Fruit fly (Drosophila melanogaster) whole organism, pupa: ENCODE results near the gene CG5388.

Source experiments
- CG12605 ChIP-seq: fragments of 200-800 bp; sonication (Bioruptor generic); IDR thresholded peaks from 2 replicates; pipeline ENCODE4 v1.3.6; 2022; ENCODE audit warnings: missing biosample characterization, missing genetic modification characterization
- CG13204 ChIP-seq: fragments of 200-800 bp; sonication (Bioruptor generic); optimal IDR thresholded peaks from 2 replicates; lab custom pipeline; 2018; ENCODE audit warnings: missing biosample characterization, mild to moderate bottlenecking, missing genetic modification characterization, moderate library complexity
- CG15710 ChIP-seq: fragments of 200-800 bp; sonication (Bioruptor generic); optimal IDR thresholded peaks from 2 replicates; lab custom pipeline; 2018; ENCODE audit warnings: missing biosample characterization, mild to moderate bottlenecking, missing genetic modification characterization, moderate library complexity
- CG17806 ChIP-seq: fragments of 200-800 bp; sonication (Bioruptor generic); optimal IDR thresholded peaks from 2 replicates; lab custom pipeline; 2018; ENCODE audit warnings: missing biosample characterization, mild to moderate bottlenecking, missing genetic modification characterization, moderate library complexity
- CG34367 ChIP-seq: fragments of 200-800 bp; sonication (Bioruptor generic); optimal IDR thresholded peaks from 2 replicates; lab custom pipeline; 2018; ENCODE audit warnings: missing biosample characterization, mild to moderate bottlenecking, missing genetic modification characterization
- CG4496 ChIP-seq: fragments of 200-800 bp; sonication (Bioruptor generic); IDR thresholded peaks from 3 replicates; pipeline ENCODE4 v1.3.6; 2022; ENCODE audit warnings: missing biosample characterization, missing genetic modification characterization
- CG8301 ChIP-seq: fragments of 200-800 bp; sonication (Bioruptor generic); optimal IDR thresholded peaks from 2 replicates; lab custom pipeline; 2018; ENCODE audit warnings: missing biosample characterization, mild to moderate bottlenecking, missing genetic modification characterization
- CG9948 ChIP-seq: fragments of 200-800 bp; sonication (Bioruptor generic); optimal IDR thresholded peaks from 2 replicates; lab custom pipeline; 2018; ENCODE audit warnings: missing biosample characterization, mild to moderate bottlenecking, missing genetic modification characterization, moderate library complexity
- D1 ChIP-seq: fragments of 200-800 bp; sonication (Bioruptor generic); optimal IDR thresholded peaks from 2 replicates; lab custom pipeline; 2018; ENCODE audit warnings: missing biosample characterization, mild to moderate bottlenecking, missing genetic modification characterization, moderate library complexity
- EcR ChIP-seq: fragments of 200-800 bp; sonication (Bioruptor generic); optimal IDR thresholded peaks from 3 replicates; lab custom pipeline; 2019; ENCODE audit warnings: missing biosample characterization, missing genetic modification characterization, mild to moderate bottlenecking, moderate library complexity, missing genetic modification reagents
- Pif1A ChIP-seq: fragments of 200-800 bp; sonication (Bioruptor generic); optimal IDR thresholded peaks from 3 replicates; lab custom pipeline; 2016; ENCODE audit warnings: missing biosample characterization, missing genetic modification characterization
- Snoo ChIP-seq: fragments of 200-800 bp; sonication (Bioruptor generic); optimal IDR thresholded peaks from 3 replicates; lab custom pipeline; 2017; ENCODE audit warnings: missing biosample characterization, mild to moderate bottlenecking, missing genetic modification characterization, inconsistent platforms

dm6 chr3R:22323994-22324393 is 16.1 kb downstream of the CG5388 start, which contains the start of gene CG34377:
- TF ChIP-seq CG15710 (tag; lab: Kevin White, UChicago) (no peak), CG4496 (GFP tag; lab: Robert Waterston, UW) (no peak), CG13204 (GFP tag; lab: Kevin White, UChicago) (no peak), CG9948 (tag; lab: Kevin White, UChicago) (no peak), D1 (no peak), CG34367 (tag; lab: Kevin White, UChicago) (no peak), CG8301 (tag; lab: Kevin White, UChicago) (no peak), CG12605 (no peak), Pif1A (GFP tag; lab: Kevin White, UChicago) (no peak), EcR (GFP tag; lab: Kevin White, UChicago) (no peak), CG17806 (no peak), Snoo (tag; lab: Kevin White, UChicago) (no peak)
